Fruit fly (Drosophila melanogaster) whole organism, embryonic: Measurements from ENCODE around the gene spn-B.

Experiments
- ATbp ChIP-seq: fragments of 200-800 bp; sonication (Bioruptor generic); optimal IDR thresholded peaks from 2 replicates; lab custom pipeline; 2017; ENCODE audit warnings: missing biosample characterization, mild to moderate bottlenecking, missing genetic modification characterization, missing genetic modification reagents
- Aef1 ChIP-seq: fragments of 200-800 bp; sonication (Bioruptor generic); IDR thresholded peaks from 3 replicates; pipeline ENCODE4 v1.3.6; 2022; ENCODE audit warnings: missing biosample characterization, missing genetic modification characterization
- Antp ChIP-seq: fragments of 200-800 bp; sonication (Bioruptor generic); optimal IDR thresholded peaks from 3 replicates; lab custom pipeline; 2016; ENCODE audit warnings: missing biosample characterization, missing genetic modification characterization
- Asciz ChIP-seq: fragments of 200-800 bp; sonication (Bioruptor generic); optimal IDR thresholded peaks from 2 replicates; lab custom pipeline; 2017; ENCODE audit warnings: missing biosample characterization, mild to moderate bottlenecking, missing genetic modification characterization, missing genetic modification reagents
- Bteb2 ChIP-seq: fragments of 200-800 bp; sonication (Bioruptor generic); optimal IDR thresholded peaks from 2 replicates; lab custom pipeline; 2016; ENCODE audit warnings: missing biosample characterization, missing genetic modification characterization
- CG10366 ChIP-seq: fragments of 200-800 bp; sonication (Bioruptor generic); IDR thresholded peaks from 2 replicates; pipeline ENCODE4 v1.3.6; 2022; ENCODE audit warnings: missing biosample characterization, missing genetic modification characterization
- CG11695 ChIP-seq: fragments of 200-800 bp; sonication (Bioruptor generic); IDR thresholded peaks from 3 replicates; pipeline ENCODE4 v1.3.6; 2022; ENCODE audit warnings: missing biosample characterization, missing genetic modification characterization
- CG13624 ChIP-seq: fragments of 200-800 bp; sonication (Bioruptor generic); optimal IDR thresholded peaks from 2 replicates; lab custom pipeline; 2016; ENCODE audit warnings: missing biosample characterization, missing genetic modification characterization
- CG14860 ChIP-seq: fragments of 200-800 bp; sonication (Bioruptor generic); IDR thresholded peaks from 3 replicates; pipeline ENCODE4 v1.3.6; 2022; ENCODE audit warnings: missing biosample characterization, missing genetic modification characterization; ENCODE audit not compliant: partially characterized antibody
- CG15269 ChIP-seq: fragments of 200-800 bp; sonication (Bioruptor generic); optimal IDR thresholded peaks from 2 replicates; lab custom pipeline; 2018; ENCODE audit warnings: missing biosample characterization, mild to moderate bottlenecking, missing genetic modification characterization, moderate library complexity
- CG17912 ChIP-seq: fragments of 200-800 bp; sonication (Bioruptor generic); optimal IDR thresholded peaks from 2 replicates; lab custom pipeline; 2018; ENCODE audit warnings: missing biosample characterization, mild to moderate bottlenecking, missing genetic modification characterization
- CG1792 ChIP-seq: fragments of 200-800 bp; sonication (Bioruptor generic); optimal IDR thresholded peaks from 2 replicates; lab custom pipeline; 2016; ENCODE audit warnings: missing biosample characterization, missing genetic modification characterization
- CG18599 ChIP-seq: fragments of 200-800 bp; sonication (Bioruptor generic); optimal IDR thresholded peaks from 3 replicates; lab custom pipeline; 2017; ENCODE audit warnings: missing biosample characterization, missing genetic modification characterization, mild to moderate bottlenecking, moderate library complexity, missing genetic modification reagents
- CG2199 ChIP-seq: fragments of 200-800 bp; sonication (Bioruptor generic); IDR thresholded peaks from 3 replicates; pipeline ENCODE4 v1.3.6; 2022; ENCODE audit warnings: missing biosample characterization, missing genetic modification characterization
- CG2712 ChIP-seq: fragments of 200-800 bp; optimal IDR thresholded peaks from 3 replicates; lab custom pipeline; 2019; ENCODE audit warnings: missing biosample characterization, mild to moderate bottlenecking, missing genetic modification characterization, moderate library complexity
- CG31365 ChIP-seq: fragments of 200-800 bp; sonication (Bioruptor generic); optimal IDR thresholded peaks from 2 replicates; lab custom pipeline; 2018; ENCODE audit warnings: missing biosample characterization, mild to moderate bottlenecking, missing genetic modification characterization
- CG31441 ChIP-seq: fragments of 200-800 bp; sonication (Bioruptor generic); IDR thresholded peaks from 2 replicates; pipeline ENCODE4 v1.3.6; 2022; ENCODE audit warnings: missing biosample characterization, missing genetic modification characterization
- CG34224 ChIP-seq: fragments of 200-800 bp; sonication (Bioruptor generic); IDR thresholded peaks from 3 replicates; pipeline ENCODE4 v1.3.6; 2022; ENCODE audit warnings: missing biosample characterization, missing genetic modification characterization; ENCODE audit not compliant: partially characterized antibody
- CG6254 ChIP-seq: fragments of 200-800 bp; sonication (Bioruptor generic); optimal IDR thresholded peaks from 3 replicates; lab custom pipeline; 2017; ENCODE audit warnings: mild to moderate bottlenecking, missing biosample characterization, missing genetic modification reagents, missing genetic modification characterization
- CG7271 ChIP-seq: fragments of 200-800 bp; sonication (Bioruptor generic); optimal IDR thresholded peaks from 2 replicates; lab custom pipeline; 2018; ENCODE audit warnings: missing biosample characterization, mild to moderate bottlenecking, missing genetic modification characterization, moderate library complexity
- CG8765 ChIP-seq: fragments of 200-800 bp; sonication (Bioruptor generic); IDR thresholded peaks from 2 replicates; pipeline ENCODE4 v1.3.6; 2022; ENCODE audit warnings: missing biosample characterization, missing genetic modification characterization
- CG9215 ChIP-seq: fragments of 200-800 bp; sonication (Bioruptor generic); IDR thresholded peaks from 2 replicates; pipeline ENCODE4 v1.3.6; 2022; ENCODE audit warnings: missing biosample characterization, missing genetic modification characterization
- CG9817 ChIP-seq: fragments of 200-800 bp; sonication (Bioruptor generic); optimal IDR thresholded peaks from 2 replicates; lab custom pipeline; 2018; ENCODE audit warnings: missing biosample characterization, mild to moderate bottlenecking, missing genetic modification characterization, moderate library complexity
- CHES-1-like ChIP-seq: fragments of 200-800 bp; sonication (Bioruptor generic); optimal IDR thresholded peaks from 2 replicates; lab custom pipeline; 2016; ENCODE audit warnings: missing biosample characterization, missing genetic modification characterization
- Drgx ChIP-seq: fragments of 200-800 bp; sonication (Bioruptor generic); IDR thresholded peaks from 2 replicates; pipeline ENCODE4 v1.3.6; 2022; ENCODE audit warnings: missing biosample characterization, missing genetic modification characterization
- Fer2 ChIP-seq: fragments of 200-800 bp; sonication (Bioruptor generic); optimal IDR thresholded peaks from 2 replicates; lab custom pipeline; 2018; ENCODE audit warnings: missing biosample characterization, mild to moderate bottlenecking, missing genetic modification characterization, moderate library complexity
- HLHmδ ChIP-seq: fragments of 200-800 bp; sonication (Bioruptor generic); optimal IDR thresholded peaks from 2 replicates; lab custom pipeline; 2018; ENCODE audit warnings: missing biosample characterization, mild to moderate bottlenecking, missing genetic modification characterization, moderate library complexity
- Hand ChIP-seq: fragments of 200-800 bp; sonication (Bioruptor generic); optimal IDR thresholded peaks from 2 replicates; lab custom pipeline; 2017; ENCODE audit warnings: mild to moderate bottlenecking, missing biosample characterization, missing genetic modification reagents, missing genetic modification characterization
- NfI ChIP-seq: fragments of 200-800 bp; sonication (Bioruptor generic); optimal IDR thresholded peaks from 3 replicates; lab custom pipeline; 2018; ENCODE audit warnings: missing biosample characterization, mild to moderate bottlenecking, missing genetic modification characterization, moderate library complexity
- Ptx1 ChIP-seq: fragments of 200-800 bp; sonication (Bioruptor generic); IDR thresholded peaks from 2 replicates; pipeline ENCODE4 v1.3.6; 2022; ENCODE audit warnings: missing biosample characterization, missing genetic modification characterization
- Rx ChIP-seq: fragments of 200-800 bp; sonication (Bioruptor generic); IDR thresholded peaks from 2 replicates; pipeline ENCODE4 v1.3.6; 2022; ENCODE audit warnings: missing biosample characterization, missing genetic modification characterization
- Taf1 ChIP-seq: fragments of 200-800 bp; sonication (Bioruptor generic); IDR thresholded peaks from 2 replicates; pipeline ENCODE4 v1.3.6; 2022; ENCODE audit warnings: missing biosample characterization, missing genetic modification characterization
- Xbp1 ChIP-seq: fragments of 200-800 bp; sonication (Bioruptor generic); optimal IDR thresholded peaks from 3 replicates; lab custom pipeline; 2016; ENCODE audit warnings: missing biosample characterization, mild to moderate bottlenecking, missing genetic modification characterization
- abd-A ChIP-seq: fragments of 200-800 bp; sonication (Bioruptor generic); optimal IDR thresholded peaks from 3 replicates; lab custom pipeline; 2019; ENCODE audit warnings: missing biosample characterization, mild to moderate bottlenecking, missing genetic modification characterization, moderate library complexity
- al ChIP-seq: fragments of 200-800 bp; sonication (Bioruptor generic); IDR thresholded peaks from 2 replicates; pipeline ENCODE4 v1.3.6; 2022; ENCODE audit warnings: missing biosample characterization, missing genetic modification characterization
- ara ChIP-seq: fragments of 200-800 bp; sonication (Bioruptor generic); IDR thresholded peaks from 2 replicates; pipeline ENCODE4 v1.3.6; 2022; ENCODE audit warnings: missing biosample characterization, missing genetic modification characterization
- chn ChIP-seq: fragments of 200-800 bp; sonication (Bioruptor generic); optimal IDR thresholded peaks from 2 replicates; lab custom pipeline; 2016; ENCODE audit warnings: missing biosample characterization, missing genetic modification characterization
- da ChIP-seq: fragments of 200-800 bp; sonication (Bioruptor generic); optimal IDR thresholded peaks from 2 replicates; lab custom pipeline; 2016; ENCODE audit warnings: missing biosample characterization, missing genetic modification characterization
- eyg ChIP-seq: fragments of 200-800 bp; sonication (Bioruptor generic); optimal IDR thresholded peaks from 3 replicates; lab custom pipeline; 2016; ENCODE audit warnings: missing biosample characterization, missing genetic modification characterization
- gt ChIP-seq: fragments of 200-800 bp; sonication (Bioruptor generic); IDR thresholded peaks from 2 replicates; pipeline ENCODE4 v1.3.6; 2022; ENCODE audit warnings: missing biosample characterization, missing genetic modification characterization
- hbn ChIP-seq: fragments of 200-800 bp; sonication (Bioruptor generic); IDR thresholded peaks from 2 replicates; pipeline ENCODE4 v1.3.6; 2022; ENCODE audit warnings: missing biosample characterization, missing genetic modification characterization; ENCODE audit not compliant: partially characterized antibody
- her ChIP-seq: fragments of 200-800 bp; sonication (Bioruptor generic); optimal IDR thresholded peaks from 2 replicates; lab custom pipeline; 2016; ENCODE audit warnings: missing biosample characterization, missing genetic modification characterization
- inv ChIP-seq: fragments of 200-800 bp; sonication (Bioruptor generic); IDR thresholded peaks from 2 replicates; pipeline ENCODE4 v1.3.6; 2022; ENCODE audit warnings: missing biosample characterization, missing genetic modification characterization; ENCODE audit not compliant: partially characterized antibody
- kay ChIP-seq: fragments of 200-800 bp; sonication (Bioruptor generic); optimal IDR thresholded peaks from 2 replicates; lab custom pipeline; 2016; ENCODE audit warnings: missing biosample characterization, missing genetic modification characterization
- mirr ChIP-seq: fragments of 200-800 bp; sonication (Bioruptor generic); optimal IDR thresholded peaks from 3 replicates; lab custom pipeline; 2018; ENCODE audit warnings: missing biosample characterization, mild to moderate bottlenecking, missing genetic modification characterization
- phol ChIP-seq: fragments of 200-800 bp; sonication (Bioruptor generic); optimal IDR thresholded peaks from 3 replicates; lab custom pipeline; 2018; ENCODE audit warnings: missing biosample characterization, mild to moderate bottlenecking, missing genetic modification characterization, moderate library complexity
- run ChIP-seq: fragments of 200-800 bp; sonication (Bioruptor generic); optimal IDR thresholded peaks from 3 replicates; lab custom pipeline; 2018; ENCODE audit warnings: missing biosample characterization, mild to moderate bottlenecking, missing genetic modification characterization
- shn ChIP-seq: fragments of 200-800 bp; sonication (Bioruptor generic); optimal IDR thresholded peaks from 3 replicates; lab custom pipeline; 2016; ENCODE audit warnings: missing biosample characterization, missing genetic modification characterization
- zfh1 ChIP-seq: fragments of 200-800 bp; sonication (Bioruptor generic); IDR thresholded peaks from 3 replicates; pipeline ENCODE4 v1.3.6; 2022; ENCODE audit warnings: missing biosample characterization, missing genetic modification characterization

Gene spn-B

dm6 chr3R:14288669-14289383 lies 39.0 kb upstream of the spn-B start, which contains the start of gene red (continued):
- TF ChIP-seq zfh1 (GFP tag; lab: Robert Waterston, UW) (peak; percentile 65), ara (GFP tag; lab: Robert Waterston, UW) (peak; percentile 66), Bteb2 (GFP tag; lab: Kevin White, UChicago) (peak; percentile 51), Drgx (GFP tag; lab: Robert Waterston, UW) (peak; percentile 59), CG10366 (peak; percentile 66), Aef1 (GFP tag; lab: Robert Waterston, UW) (peak; percentile 63), shn (GFP tag; lab: Kevin White, UChicago) (no peak), Hand (GFP tag; lab: Kevin White, UChicago) (peak; percentile 70), Xbp1 (GFP tag; lab: Kevin White, UChicago) (peak; percentile 66), Asciz (GFP tag; lab: Kevin White, UChicago) (peak; percentile 59), CHES-1-like (no peak), CG18599 (GFP tag; lab: Kevin White, UChicago) (peak; percentile 90), Ptx1 (peak; percentile 83), mirr (peak; percentile 95), CG1792 (GFP tag; lab: Kevin White, UChicago) (peak; percentile 21), al (peak; percentile 49), CG2199 (GFP tag; lab: Robert Waterston, UW) (0 out of 3 replicates have a peak, but pooled peaks have one; percentile 36), CG9817 (tag; lab: Kevin White, UChicago) (peak; percentile 67), chn (GFP tag; lab: Kevin White, UChicago) (peak; percentile 30), Antp (GFP tag; lab: Kevin White, UChicago) (peak; percentile 23), gt (GFP tag; lab: Robert Waterston, UW) (no peak), Taf1 (GFP tag; lab: Robert Waterston, UW) (peak; percentile 66), her (no peak), CG31365 (tag; lab: Kevin White, UChicago) (peak; percentile 12), da (GFP tag; lab: Kevin White, UChicago) (no peak), phol (tag; lab: Kevin White, UChicago) (peak; percentile 67), abd-A (tag; lab: Kevin White, UChicago) (peak; percentile 35), CG34224 (peak; percentile 10; the same call in 1 of the 3 replicates), CG17912 (no peak), run (tag; lab: Kevin White, UChicago) (peak; percentile 32), CG8765 (GFP tag; lab: Robert Waterston, UW) (no peak), NfI (GFP tag; lab: Kevin White, UChicago) (peak; percentile 78), CG6254 (GFP tag; lab: Kevin White, UChicago) (peak; percentile 45), CG11695 (GFP tag; lab: Robert Waterston, UW) (peak; percentile 83), Rx (0 out of 2 replicates have a peak, but pooled peaks have one; percentile 30), Fer2 (tag; lab: Kevin White, UChicago) (peak; percentile 59), CG9215 (GFP tag; lab: Robert Waterston, UW) (peak; percentile 75), ATbp (GFP tag; lab: Kevin White, UChicago) (peak; percentile 63), CG14860 (no peak), eyg (GFP tag; lab: Kevin White, UChicago) (no peak), kay (GFP tag; lab: Kevin White, UChicago) (no peak), CG7271 (tag; lab: Kevin White, UChicago) (peak; percentile 27), CG2712 (tag; lab: Kevin White, UChicago) (peak; percentile 73), hbn (no peak), HLHmδ (no peak), CG31441 (GFP tag; lab: Robert Waterston, UW) (peak; percentile 76), inv (no peak), CG13624 (peak; percentile 31), CG15269 (tag; lab: Kevin White, UChicago) (peak; percentile 83)
